Worm (Caenorhabditis elegans): ENCODE data around the gene lin-37.

DNA sequence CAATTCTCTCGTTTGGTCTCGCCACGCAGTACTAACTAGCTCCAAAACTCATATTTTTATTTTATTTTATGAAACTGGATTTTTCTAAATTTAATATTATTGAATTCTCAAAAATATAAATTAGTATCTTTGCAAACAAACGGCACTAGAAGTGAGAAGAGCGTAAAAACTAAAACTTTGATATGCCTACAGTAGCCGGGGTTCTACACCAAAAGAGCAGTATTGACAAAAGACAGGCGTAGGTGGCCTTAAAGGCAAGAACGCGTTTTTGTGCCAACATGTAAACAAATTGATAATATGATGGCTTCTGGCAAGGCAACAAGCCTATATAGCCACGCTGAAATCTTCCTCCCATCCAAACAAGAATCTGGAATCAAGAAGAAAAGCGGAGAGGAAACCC lies 9.8 kb downstream of the lin-37 start, which contains the start of gene R01H2.1:
- TF ChIP-seq W03F9.2 (tag; optimal IDR thresholded peaks at IDR 0.05), result no peak
- no peak for TF ChIP-seq dao-5 (tag; optimal IDR thresholded peaks at IDR 0.05)
